Worm (Caenorhabditis elegans) whole organism, late embryonic: ENCODE measurements around the gene ceh-20.

Experiments used
- K09A11.1 ChIP-seq: sonication (generic microtip); optimal IDR thresholded peaks from 2 replicates; lab custom pipeline; 2017; ENCODE audit warnings: antibody characterized with exemption, mild to moderate bottlenecking, missing genetic modification characterization, missing compliant biosample characterization; ENCODE audit not compliant: insufficient read depth
- T23F11.4 ChIP-seq: fragments of 200-800 bp; sonication (Bioruptor generic); optimal IDR thresholded peaks from 2 replicates; lab custom pipeline; 2018; ENCODE audit warnings: mild to moderate bottlenecking, missing genetic modification characterization, missing compliant biosample characterization
- Y22D7AL.16 ChIP-seq: sonication (generic microtip); optimal IDR thresholded peaks from 2 replicates; lab custom pipeline; 2016; ENCODE audit warnings: missing genetic modification characterization, missing compliant biosample characterization
- ama-1 ChIP-seq: fragments of 150-350 bp; optimal IDR thresholded peaks from 2 replicates; lab custom pipeline; 2014
- ceh-14 ChIP-seq: sonication (generic microtip); optimal IDR thresholded peaks from 2 replicates; lab custom pipeline; 2016; ENCODE audit warnings: missing genotype, missing genetic modification characterization, missing compliant biosample characterization
- ceh-18 ChIP-seq: sonication (generic microtip); optimal IDR thresholded peaks from 2 replicates; lab custom pipeline; 2016; ENCODE audit warnings: missing genetic modification characterization, missing compliant biosample characterization
- ceh-2 ChIP-seq: sonication (generic microtip); optimal IDR thresholded peaks from 2 replicates; lab custom pipeline; 2016; ENCODE audit warnings: missing genotype, missing genetic modification characterization, missing compliant biosample characterization
- ceh-24 ChIP-seq: sonication (generic microtip); optimal IDR thresholded peaks from 2 replicates; lab custom pipeline; 2016; ENCODE audit warnings: mild to moderate bottlenecking, missing genetic modification characterization, missing compliant biosample characterization
- ceh-30 ChIP-seq: fragments of 150-350 bp; optimal IDR thresholded peaks from 2 replicates; lab custom pipeline; 2014; ENCODE audit warnings: missing biosample characterization, missing genetic modification characterization
- ceh-31 ChIP-seq: sonication (generic microtip); optimal IDR thresholded peaks from 2 replicates; lab custom pipeline; 2016; ENCODE audit warnings: missing genetic modification characterization, missing compliant biosample characterization
- ceh-45 ChIP-seq: fragments of 200-800 bp; sonication (Bioruptor generic); IDR thresholded peaks from 2 replicates; pipeline ENCODE4 v1.3.6; 2022; ENCODE audit warnings: missing genetic modification reagents, missing genetic modification characterization, missing compliant biosample characterization
- ceh-48 ChIP-seq: sonication (generic microtip); optimal IDR thresholded peaks from 2 replicates; lab custom pipeline; 2016; ENCODE audit warnings: missing genetic modification characterization, inconsistent platforms, missing compliant biosample characterization
- dmd-4 ChIP-seq: sonication (generic microtip); optimal IDR thresholded peaks from 2 replicates; lab custom pipeline; 2016; ENCODE audit warnings: borderline replicate concordance, missing genetic modification characterization, missing compliant biosample characterization
- dve-1 ChIP-seq: sonication (generic microtip); optimal IDR thresholded peaks from 2 replicates; lab custom pipeline; 2017; ENCODE audit warnings: antibody characterized with exemption, mild to moderate bottlenecking, missing genetic modification characterization, missing compliant biosample characterization
- elt-2 ChIP-seq: sonication (generic microtip); optimal IDR thresholded peaks from 2 replicates; lab custom pipeline; 2016; ENCODE audit warnings: missing genetic modification reagents, missing genetic modification characterization, missing compliant biosample characterization
- ets-4 ChIP-seq: sonication (generic microtip); optimal IDR thresholded peaks from 2 replicates; lab custom pipeline; 2016; ENCODE audit warnings: missing genetic modification characterization, missing compliant biosample characterization
- fax-1 ChIP-seq: sonication (generic microtip); optimal IDR thresholded peaks from 2 replicates; lab custom pipeline; 2016; ENCODE audit warnings: missing genotype, missing genetic modification characterization, missing compliant biosample characterization
- fkh-10 ChIP-seq: fragments of 150-350 bp; optimal IDR thresholded peaks from 2 replicates; lab custom pipeline; 2014; ENCODE audit warnings: missing biosample characterization, missing genetic modification reagents, missing genetic modification characterization
- fkh-6 ChIP-seq: sonication (generic microtip); optimal IDR thresholded peaks from 2 replicates; lab custom pipeline; 2016; ENCODE audit warnings: missing genetic modification characterization, missing compliant biosample characterization
- hlh-13 ChIP-seq: fragments of 200-800 bp; sonication (Bioruptor generic); optimal IDR thresholded peaks from 2 replicates; lab custom pipeline; 2018; ENCODE audit warnings: mild to moderate bottlenecking, missing genetic modification characterization, missing compliant biosample characterization
- hlh-30 ChIP-seq: sonication (generic microtip); optimal IDR thresholded peaks from 2 replicates; lab custom pipeline; 2017; ENCODE audit warnings: antibody characterized with exemption, missing genetic modification characterization, missing compliant biosample characterization; ENCODE audit not compliant: insufficient read depth
- hlh-6 ChIP-seq: sonication (generic microtip); optimal IDR thresholded peaks from 2 replicates; lab custom pipeline; 2016; ENCODE audit warnings: missing genotype, missing genetic modification characterization, missing compliant biosample characterization
- hlh-8 ChIP-seq: sonication (generic microtip); optimal IDR thresholded peaks from 2 replicates; lab custom pipeline; 2016; ENCODE audit warnings: missing genotype, missing genetic modification characterization, missing compliant biosample characterization
- lim-6 ChIP-seq: sonication (generic microtip); optimal IDR thresholded peaks from 2 replicates; lab custom pipeline; 2016; ENCODE audit warnings: missing genetic modification characterization, missing compliant biosample characterization
- madf-2 ChIP-seq: sonication (generic microtip); optimal IDR thresholded peaks from 2 replicates; lab custom pipeline; 2017; ENCODE audit warnings: missing genetic modification characterization, missing compliant biosample characterization
- mec-3 ChIP-seq: sonication (generic microtip); optimal IDR thresholded peaks from 2 replicates; lab custom pipeline; 2016; ENCODE audit warnings: borderline replicate concordance, missing genetic modification characterization, missing compliant biosample characterization
- nfya-1 ChIP-seq: sonication (generic microtip); optimal IDR thresholded peaks from 2 replicates; lab custom pipeline; 2017; ENCODE audit warnings: missing genetic modification characterization, mild to moderate bottlenecking, missing compliant biosample characterization, antibody characterized with exemption, moderate library complexity
- nhr-232 ChIP-seq: sonication (generic microtip); optimal IDR thresholded peaks from 2 replicates; lab custom pipeline; 2016; ENCODE audit warnings: missing genetic modification characterization, missing compliant biosample characterization
- npax-4 ChIP-seq: sonication (generic microtip); optimal IDR thresholded peaks from 2 replicates; lab custom pipeline; 2016; ENCODE audit warnings: missing genetic modification characterization, missing compliant biosample characterization
- pat-9 ChIP-seq: fragments of 200-800 bp; sonication (Bioruptor generic); optimal IDR thresholded peaks from 2 replicates; lab custom pipeline; 2018; ENCODE audit warnings: mild to moderate bottlenecking, missing genetic modification characterization, moderate library complexity, missing compliant biosample characterization
- pha-4 ChIP-seq: fragments of 150-350 bp; optimal IDR thresholded peaks from 2 replicates; lab custom pipeline; 2018; ENCODE audit warnings: missing biosample characterization, missing genetic modification reagents, missing genetic modification characterization
- pros-1 ChIP-seq: fragments of 150-350 bp; optimal IDR thresholded peaks from 2 replicates; lab custom pipeline; 2014; ENCODE audit warnings: missing biosample characterization, missing genetic modification reagents, missing genetic modification characterization
- ref-2 ChIP-seq: sonication (generic microtip); optimal IDR thresholded peaks from 2 replicates; lab custom pipeline; 2016; ENCODE audit warnings: missing genetic modification characterization, missing compliant biosample characterization
- sox-2 ChIP-seq: fragments of 200-800 bp; sonication (Bioruptor generic); IDR thresholded peaks from 2 replicates; pipeline ENCODE4 v1.3.6; 2022; ENCODE audit warnings: missing genetic modification reagents, missing genetic modification characterization, missing compliant biosample characterization
- syd-9 ChIP-seq: sonication (generic microtip); optimal IDR thresholded peaks from 2 replicates; lab custom pipeline; 2016; ENCODE audit warnings: mild to moderate bottlenecking, missing genetic modification characterization, moderate library complexity, missing compliant biosample characterization
- ttx-3 ChIP-seq: sonication (generic microtip); optimal IDR thresholded peaks from 2 replicates; lab custom pipeline; 2016; ENCODE audit warnings: missing genetic modification reagents, missing genetic modification characterization, missing compliant biosample characterization
- unc-42 ChIP-seq: sonication (generic microtip); optimal IDR thresholded peaks from 2 replicates; lab custom pipeline; 2016; ENCODE audit warnings: missing genotype, missing genetic modification characterization, missing compliant biosample characterization
- unc-55 ChIP-seq: sonication (generic microtip); optimal IDR thresholded peaks from 2 replicates; lab custom pipeline; 2017; ENCODE audit warnings: missing biosample characterization, missing genetic modification reagents, missing genetic modification characterization
- unc-86 ChIP-seq: sonication (generic microtip); optimal IDR thresholded peaks from 2 replicates; lab custom pipeline; 2016; ENCODE audit warnings: missing genetic modification characterization, missing compliant biosample characterization
- zip-5 ChIP-seq: sonication (generic microtip); optimal IDR thresholded peaks from 2 replicates; lab custom pipeline; 2016; ENCODE audit warnings: missing genetic modification characterization, missing compliant biosample characterization

ceh-20 gene

DNA sequence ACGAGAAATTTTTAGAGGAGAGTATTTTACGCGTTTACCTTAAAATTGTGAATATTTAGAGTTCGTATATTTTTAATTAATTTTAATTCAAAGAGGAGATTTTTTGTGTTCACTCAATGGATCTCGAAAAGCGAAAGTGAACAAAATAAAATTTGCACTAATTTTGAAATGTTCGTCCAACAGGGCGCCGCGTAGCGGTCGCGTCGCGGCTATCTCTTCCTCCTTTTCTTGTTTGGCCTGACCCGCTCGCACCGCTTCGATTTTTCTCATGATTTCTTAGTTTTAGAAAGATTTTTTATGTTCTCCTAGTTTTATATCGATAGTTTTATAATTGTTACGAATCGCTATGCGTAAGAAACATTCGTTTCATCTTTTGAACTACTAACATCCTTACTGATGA is 28.2 kb upstream of the ceh-20 start:
- TF ChIP-seq npax-4 (tag; lab: Kevin White, UChicago): no peak
- no peak for TF ChIP-seq elt-2 (tag; lab: Kevin White, UChicago)
- TF ChIP-seq ceh-18 (tag; lab: Kevin White, UChicago): no peak
- peak; percentile 16 for TF ChIP-seq unc-42
- peak; percentile 45 for TF ChIP-seq ceh-48 (tag; lab: Kevin White, UChicago)
- TF ChIP-seq ceh-30 (tag; lab: Kevin White, UChicago): no peak
- no peak for TF ChIP-seq sox-2 (GFP tag; lab: Robert Waterston, UW)
- TF ChIP-seq ceh-31 (tag; lab: Kevin White, UChicago): peak; percentile 17
- no peak for TF ChIP-seq hlh-13 (GFP tag; lab: Kevin White, UChicago)
- TF ChIP-seq K09A11.1 (tag; lab: Kevin White, UChicago): no peak
- TF ChIP-seq zip-5: no peak
- no peak for TF ChIP-seq unc-86 (tag; lab: Kevin White, UChicago)
- no peak for TF ChIP-seq hlh-6
- TF ChIP-seq hlh-8: no peak
- no peak for TF ChIP-seq ceh-24 (tag; lab: Kevin White, UChicago)
- TF ChIP-seq ceh-2 (tag; lab: Kevin White, UChicago): no peak
- TF ChIP-seq ref-2 (tag; lab: Kevin White, UChicago): peak; percentile 20
- no peak for TF ChIP-seq pat-9 (tag; lab: Kevin White, UChicago)
- TF ChIP-seq Y22D7AL.16 (tag; lab: Kevin White, UChicago): no peak

DNA sequence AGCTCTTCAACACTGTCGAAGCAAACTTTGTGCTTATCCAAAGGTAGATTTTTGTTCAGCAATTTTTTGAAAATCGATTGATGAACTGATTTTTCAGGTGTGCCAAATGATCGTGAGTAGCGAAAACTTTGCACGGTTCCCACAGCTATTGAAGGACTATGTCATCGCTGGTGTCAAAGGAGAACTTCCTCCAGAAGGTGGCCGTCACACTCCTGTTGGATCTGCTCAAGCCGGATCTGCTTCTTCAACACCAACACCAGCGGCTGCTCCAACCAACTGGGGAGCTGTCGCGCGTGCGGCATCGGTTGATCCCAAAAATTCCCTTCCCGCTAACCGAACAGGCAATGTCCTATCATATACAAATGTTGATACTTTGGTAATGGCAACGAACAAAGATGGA is 26.3 kb upstream of the ceh-20 start:
- TF ChIP-seq unc-55: no peak
- TF ChIP-seq T23F11.4 (GFP tag; lab: Kevin White, UChicago): no peak

DNA sequence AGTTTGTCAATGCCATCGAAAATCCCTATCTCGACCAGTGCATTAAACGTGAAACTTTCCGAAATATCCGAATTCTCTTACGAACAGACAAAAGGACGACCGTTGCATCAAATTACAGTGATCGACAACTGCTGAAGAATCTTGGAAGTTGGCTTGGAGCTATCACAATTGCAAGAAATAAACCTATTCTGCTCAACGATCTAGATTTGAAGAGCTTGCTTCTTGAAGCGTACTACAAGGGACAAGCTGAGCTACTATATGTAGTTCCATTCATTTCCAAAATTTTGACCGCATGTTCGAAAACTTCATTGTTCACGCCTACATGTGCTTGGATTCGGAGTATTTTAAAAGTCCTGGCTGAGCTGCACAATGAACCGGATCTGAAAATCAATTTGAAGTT is 25.7 kb upstream of the ceh-20 start:
- TF ChIP-seq fax-1 (tag; lab: Kevin White, UChicago): no peak
- TF ChIP-seq ttx-3 (tag; lab: Kevin White, UChicago): no peak
- TF ChIP-seq ceh-24 (tag; lab: Kevin White, UChicago): no peak
- TF ChIP-seq, all 69 proteins: peak for 0

DNA sequence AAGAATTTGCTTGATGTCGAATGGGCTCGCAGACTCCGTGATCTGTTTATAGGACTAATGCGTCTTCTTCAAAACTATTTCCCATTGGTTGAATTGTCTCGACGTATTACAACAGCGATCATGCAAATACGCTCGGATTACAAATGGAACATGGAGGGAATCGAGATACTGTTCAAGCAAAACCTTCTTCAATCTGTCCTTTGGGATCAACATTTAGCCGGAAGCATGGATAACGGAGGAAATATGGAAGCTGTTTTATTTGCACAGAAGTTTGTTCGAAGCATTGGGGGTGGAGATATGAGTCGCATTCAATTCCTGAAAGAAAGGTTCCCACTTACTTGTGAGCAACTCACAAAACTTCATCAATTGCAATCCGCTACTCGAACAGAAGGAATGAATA is 23.9 kb upstream of the ceh-20 start:
- TF ChIP-seq nhr-232 (tag; lab: Kevin White, UChicago) (no peak), unc-42 (no peak), npax-4 (tag; lab: Kevin White, UChicago) (no peak), ceh-14 (tag; lab: Kevin White, UChicago) (no peak), nfya-1 (tag; lab: Kevin White, UChicago) (no peak), ama-1 (lab: Kevin White, UChicago) (no peak), ets-4 (no peak), elt-2 (tag; lab: Kevin White, UChicago) (no peak), T23F11.4 (GFP tag; lab: Kevin White, UChicago) (no peak), ceh-24 (tag; lab: Kevin White, UChicago) (no peak), madf-2 (no peak), dmd-4 (tag; lab: Kevin White, UChicago) (no peak)

DNA sequence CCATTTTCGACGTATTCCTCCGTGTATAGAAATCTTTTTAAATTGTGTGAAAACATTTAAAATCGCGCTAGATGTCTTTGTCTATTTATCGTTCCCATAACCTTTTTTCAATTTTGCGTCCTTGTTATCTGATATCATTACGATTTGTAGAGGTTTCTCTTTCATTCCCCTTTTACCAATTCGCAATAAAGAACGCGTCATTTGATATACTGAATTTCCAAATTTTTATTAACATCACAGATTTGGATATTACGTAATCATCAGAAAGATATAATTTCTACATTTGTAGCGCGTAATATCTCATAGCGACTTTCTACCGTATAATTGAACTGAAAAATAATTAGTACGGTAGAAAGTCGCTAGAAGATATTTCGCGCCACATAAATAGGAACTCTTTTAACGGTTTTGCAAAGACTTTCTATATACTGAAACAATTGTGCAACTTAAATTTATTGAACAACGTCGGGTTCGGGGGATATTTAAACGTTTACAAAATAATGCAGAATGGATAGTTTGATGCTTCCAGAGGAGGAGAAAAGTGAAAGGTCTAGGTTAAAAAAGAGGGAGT is 20.9 kb upstream of the ceh-20 start:
- TF ChIP-seq dve-1 (tag; lab: Kevin White, UChicago): no peak
- no peak for TF ChIP-seq K09A11.1 (tag; lab: Kevin White, UChicago)
- TF ChIP-seq syd-9: no peak
- no peak for TF ChIP-seq fax-1 (tag; lab: Kevin White, UChicago)
- TF ChIP-seq mec-3 (tag; lab: Kevin White, UChicago): no peak
- TF ChIP-seq pros-1 (tag; lab: Kevin White, UChicago): no peak
- no peak for TF ChIP-seq ceh-18 (tag; lab: Kevin White, UChicago)
- no peak for TF ChIP-seq hlh-6
- no peak for TF ChIP-seq pha-4 (tag; lab: Kevin White, UChicago)
- no peak for TF ChIP-seq fkh-6 (tag; lab: Kevin White, UChicago)
- no peak for TF ChIP-seq ceh-45
- TF ChIP-seq lim-6 (tag; lab: Kevin White, UChicago): no peak
- no peak for TF ChIP-seq fkh-10 (GFP tag; lab: Kevin White, UChicago)
- TF ChIP-seq pat-9 (tag; lab: Kevin White, UChicago): no peak
- no peak for TF ChIP-seq hlh-30
